Worm (Caenorhabditis elegans) whole organism, mixed stage, embryonic: Measurements from ENCODE around the gene srh-182.

Experiments used
- M03D4.4 ChIP-seq: sonication (generic microtip); optimal IDR thresholded peaks from 2 replicates; lab custom pipeline; 2017; ENCODE audit warnings: mild to moderate bottlenecking, missing genetic modification characterization, missing compliant biosample characterization
- ceh-43 ChIP-seq: fragments of 200-800 bp; sonication (Bioruptor generic); optimal IDR thresholded peaks from 2 replicates; lab custom pipeline; 2018; ENCODE audit warnings: mild to moderate bottlenecking, missing genetic modification characterization, moderate library complexity, missing compliant biosample characterization
- ceh-83 ChIP-seq: fragments of 200-800 bp; sonication (Bioruptor generic); optimal IDR thresholded peaks from 2 replicates; lab custom pipeline; 2018; ENCODE audit warnings: mild to moderate bottlenecking, missing genetic modification characterization, missing compliant biosample characterization
- ces-1 ChIP-seq: fragments of 150-350 bp; optimal IDR thresholded peaks from 2 replicates; lab custom pipeline; 2014; ENCODE audit warnings: missing biosample characterization, missing genetic modification reagents, missing genetic modification characterization
- elt-3 ChIP-seq: fragments of 150-350 bp; optimal IDR thresholded peaks from 2 replicates; lab custom pipeline; 2014; ENCODE audit warnings: missing biosample characterization, missing genetic modification characterization
- ham-2 ChIP-seq: fragments of 200-800 bp; sonication (Bioruptor generic); optimal IDR thresholded peaks from 2 replicates; lab custom pipeline; 2018; ENCODE audit warnings: mild to moderate bottlenecking, missing genetic modification characterization, missing compliant biosample characterization
- mab-5 ChIP-seq: fragments of 150-350 bp; optimal IDR thresholded peaks from 2 replicates; lab custom pipeline; 2014; ENCODE audit warnings: missing biosample characterization, missing genetic modification characterization
- nhr-12 ChIP-seq: fragments of 150-350 bp; optimal IDR thresholded peaks from 2 replicates; lab custom pipeline; 2014; ENCODE audit warnings: missing biosample characterization, missing genetic modification characterization
- nhr-2 ChIP-seq: fragments of 150-350 bp; optimal IDR thresholded peaks from 2 replicates; lab custom pipeline; 2014; ENCODE audit warnings: missing biosample characterization, missing genetic modification characterization
- nhr-76 ChIP-seq: sonication (generic microtip); optimal IDR thresholded peaks from 2 replicates; lab custom pipeline; 2017; ENCODE audit warnings: missing biosample characterization, missing genetic modification characterization
- sem-2 ChIP-seq: fragments of 200-800 bp; sonication (Bioruptor generic); optimal IDR thresholded peaks from 2 replicates; lab custom pipeline; 2018; ENCODE audit warnings: mild to moderate bottlenecking, missing genetic modification characterization, missing compliant biosample characterization
- snpc-4 ChIP-seq: fragments of 150-350 bp; optimal IDR thresholded peaks from 2 replicates; lab custom pipeline; 2014; ENCODE audit warnings: missing biosample characterization, missing genetic modification characterization
- tbx-8 ChIP-seq: fragments of 200-800 bp; sonication (Bioruptor generic); optimal IDR thresholded peaks from 2 replicates; lab custom pipeline; 2018; ENCODE audit warnings: mild to moderate bottlenecking, missing genetic modification characterization, moderate library complexity, missing compliant biosample characterization

The srh-182 gene

ce11 chrV:18424471-18424870 is 48.8 kb downstream of the srh-182 start, which contains the start of gene ZK262.4:
Gene ZK262.4, minus strand, starts transcription at chrV:18424571.
- TF ChIP-seq M03D4.4 = no peak
- no peak for TF ChIP-seq ham-2 (GFP tag; lab: Kevin White, UChicago)
- TF ChIP-seq mab-5 (tag; lab: Kevin White, UChicago) = no peak
- no peak for TF ChIP-seq ceh-83
- no peak for TF ChIP-seq snpc-4 (tag; lab: Kevin White, UChicago)
- no peak for TF ChIP-seq nhr-76 (tag; lab: Kevin White, UChicago)
- no peak for TF ChIP-seq sem-2
- no peak for TF ChIP-seq ceh-43
- TF ChIP-seq nhr-2 (tag; lab: Kevin White, UChicago) = no peak
- no peak for TF ChIP-seq elt-3 (tag; lab: Kevin White, UChicago)
- TF ChIP-seq ces-1 = no peak
- TF ChIP-seq nhr-12 (tag; lab: Kevin White, UChicago) = no peak
- no peak for TF ChIP-seq tbx-8 (GFP tag; lab: Kevin White, UChicago)
